Fruit fly (Drosophila melanogaster) whole organism, embryonic: ENCODE results near the gene Nt5b.
A peak's percentile ranks its signal among the peaks of the same experiment; 100 is the strongest.

Source experiments
- Aef1 ChIP-seq: fragments of 200-800 bp; sonication (Bioruptor generic); IDR thresholded peaks from 3 replicates; pipeline ENCODE4 v1.3.6; 2022; ENCODE audit warnings: missing biosample characterization, missing genetic modification characterization
- CG10274 ChIP-seq: fragments of 200-800 bp; sonication (Bioruptor generic); optimal IDR thresholded peaks from 3 replicates; lab custom pipeline; 2017; ENCODE audit warnings: missing biosample characterization, mild to moderate bottlenecking, missing genetic modification characterization
- CG10462 ChIP-seq: fragments of 200-800 bp; sonication (Bioruptor generic); optimal IDR thresholded peaks from 2 replicates; lab custom pipeline; 2016; ENCODE audit warnings: missing biosample characterization, missing genetic modification characterization
- CG11085 ChIP-seq: fragments of 200-800 bp; sonication (Bioruptor generic); IDR thresholded peaks from 2 replicates; pipeline ENCODE4 v1.3.6; 2022; ENCODE audit warnings: missing biosample characterization, missing genetic modification characterization
- CG11093 ChIP-seq: fragments of 200-800 bp; sonication (Bioruptor generic); IDR thresholded peaks from 3 replicates; pipeline ENCODE4 v1.3.6; 2022; ENCODE audit warnings: missing biosample characterization, missing genetic modification characterization
- CG11247 ChIP-seq: fragments of 200-800 bp; sonication (Bioruptor generic); IDR thresholded peaks from 2 replicates; pipeline ENCODE4 v1.3.6; 2022; ENCODE audit warnings: missing biosample characterization, missing genetic modification characterization
- CG12104 ChIP-seq: fragments of 200-800 bp; sonication (Bioruptor generic); optimal IDR thresholded peaks from 3 replicates; lab custom pipeline; 2016; ENCODE audit warnings: missing biosample characterization, missing genetic modification characterization
- CG13894 ChIP-seq: fragments of 200-800 bp; sonication (Bioruptor generic); optimal IDR thresholded peaks from 3 replicates; lab custom pipeline; 2018; ENCODE audit warnings: missing biosample characterization, mild to moderate bottlenecking, missing genetic modification characterization, moderate library complexity
- CG14667 ChIP-seq: fragments of 200-800 bp; sonication (Bioruptor generic); IDR thresholded peaks from 2 replicates; pipeline ENCODE4 v1.3.6; 2022; ENCODE audit warnings: missing biosample characterization, missing genetic modification characterization
- CG14710 ChIP-seq: fragments of 200-800 bp; sonication (Bioruptor generic); optimal IDR thresholded peaks from 3 replicates; lab custom pipeline; 2019; ENCODE audit warnings: missing biosample characterization, mild to moderate bottlenecking, missing genetic modification characterization, moderate library complexity
- CG15269 ChIP-seq: fragments of 200-800 bp; sonication (Bioruptor generic); optimal IDR thresholded peaks from 2 replicates; lab custom pipeline; 2018; ENCODE audit warnings: missing biosample characterization, mild to moderate bottlenecking, missing genetic modification characterization, moderate library complexity
- CG1603 ChIP-seq: fragments of 200-800 bp; sonication (Bioruptor generic); optimal IDR thresholded peaks from 2 replicates; lab custom pipeline; 2019; ENCODE audit warnings: missing biosample characterization, mild to moderate bottlenecking, missing genetic modification characterization, moderate library complexity
- CG17612 ChIP-seq: fragments of 200-800 bp; sonication (Bioruptor generic); IDR thresholded peaks from 2 replicates; pipeline ENCODE4 v1.3.6; 2022; ENCODE audit warnings: missing biosample characterization, missing genetic modification characterization
- CG1792 ChIP-seq: fragments of 200-800 bp; sonication (Bioruptor generic); optimal IDR thresholded peaks from 2 replicates; lab custom pipeline; 2016; ENCODE audit warnings: missing biosample characterization, missing genetic modification characterization
- CG2116 ChIP-seq: fragments of 200-800 bp; sonication (Bioruptor generic); optimal IDR thresholded peaks from 3 replicates; lab custom pipeline; 2018; ENCODE audit warnings: missing biosample characterization, mild to moderate bottlenecking, missing genetic modification characterization
- CG2199 ChIP-seq: fragments of 200-800 bp; sonication (Bioruptor generic); IDR thresholded peaks from 3 replicates; pipeline ENCODE4 v1.3.6; 2022; ENCODE audit warnings: missing biosample characterization, missing genetic modification characterization
- CG4424 ChIP-seq: fragments of 200-800 bp; sonication (Bioruptor generic); optimal IDR thresholded peaks from 3 replicates; lab custom pipeline; 2016; ENCODE audit warnings: missing biosample characterization, missing genetic modification characterization
- CG5953 ChIP-seq: fragments of 200-800 bp; sonication (Bioruptor generic); IDR thresholded peaks from 2 replicates; pipeline ENCODE4 v1.3.6; 2022; ENCODE audit warnings: missing biosample characterization, missing genetic modification characterization
- CG8924 ChIP-seq: fragments of 200-800 bp; optimal IDR thresholded peaks from 3 replicates; lab custom pipeline; 2019; ENCODE audit warnings: missing biosample characterization, mild to moderate bottlenecking, missing genetic modification characterization, moderate library complexity
- CG9727 ChIP-seq: fragments of 200-800 bp; sonication (Bioruptor generic); optimal IDR thresholded peaks from 3 replicates; lab custom pipeline; 2017; ENCODE audit warnings: missing biosample characterization, mild to moderate bottlenecking, missing genetic modification characterization
- Camta ChIP-seq: fragments of 200-800 bp; sonication (Bioruptor generic); optimal IDR thresholded peaks from 2 replicates; lab custom pipeline; 2016; ENCODE audit warnings: missing biosample characterization, missing genetic modification characterization
- CrebB ChIP-seq: fragments of 200-800 bp; sonication (Bioruptor generic); optimal IDR thresholded peaks from 3 replicates; lab custom pipeline; 2018; ENCODE audit warnings: missing biosample characterization, mild to moderate bottlenecking, missing genetic modification characterization
- Dfd ChIP-seq, 2 experiments: fragments of >200 bp; optimal IDR thresholded peaks; 2 replicates each; lab custom pipeline; 2017; ENCODE audit warnings: missing biosample characterization in 2 of 2, missing genetic modification characterization in 2 of 2
- Ets97D ChIP-seq: fragments of 200-800 bp; sonication (Bioruptor generic); optimal IDR thresholded peaks from 3 replicates; lab custom pipeline; 2016; ENCODE audit warnings: missing biosample characterization, missing genetic modification characterization
- HHEX ChIP-seq: fragments of 200-800 bp; sonication (Bioruptor generic); optimal IDR thresholded peaks from 3 replicates; lab custom pipeline; 2017; ENCODE audit warnings: missing biosample characterization, mild to moderate bottlenecking, missing genetic modification characterization, missing genetic modification reagents
- Hr78 ChIP-seq, 2 experiments: fragments of 200-800 bp in 1 of 2; fragments of >200 bp in 1 of 2; sonication (Bioruptor generic) in 1 of 2; optimal IDR thresholded peaks; 2 replicates each; lab custom pipeline; 2017 to 2019; ENCODE audit warnings: missing biosample characterization in 2 of 2, missing genetic modification characterization in 2 of 2, mild to moderate bottlenecking in 1 of 2, moderate library complexity in 1 of 2
- Lim3 ChIP-seq: fragments of 200-800 bp; sonication (Bioruptor generic); IDR thresholded peaks from 2 replicates; pipeline ENCODE4 v1.3.6; 2022; ENCODE audit warnings: missing biosample characterization, missing genetic modification characterization
- NC2α ChIP-seq: fragments of 200-800 bp; sonication (Bioruptor generic); optimal IDR thresholded peaks from 2 replicates; lab custom pipeline; 2016; ENCODE audit warnings: missing biosample characterization, missing genetic modification characterization
- Nf-YA ChIP-seq: fragments of 200-800 bp; sonication (Bioruptor generic); IDR thresholded peaks from 2 replicates; pipeline ENCODE4 v1.3.6; 2022; ENCODE audit warnings: missing biosample characterization, missing genetic modification characterization
- Rfx ChIP-seq: fragments of 200-800 bp; sonication (Bioruptor generic); IDR thresholded peaks from 2 replicates; pipeline ENCODE4 v1.3.6; 2022; ENCODE audit warnings: missing biosample characterization, missing genetic modification characterization
- Sox100B ChIP-seq: fragments of 200-800 bp; sonication (Bioruptor generic); optimal IDR thresholded peaks from 3 replicates; lab custom pipeline; 2018; ENCODE audit warnings: missing biosample characterization, mild to moderate bottlenecking, missing genetic modification characterization
- ash1 ChIP-seq: fragments of 200-800 bp; sonication (Bioruptor generic); optimal IDR thresholded peaks from 2 replicates; lab custom pipeline; 2018; ENCODE audit warnings: missing biosample characterization, mild to moderate bottlenecking, missing genetic modification characterization
- cad ChIP-seq: fragments of >200 bp; optimal IDR thresholded peaks from 2 replicates; lab custom pipeline; 2017; ENCODE audit warnings: missing biosample characterization, missing genetic modification characterization
- chif ChIP-seq, 2 experiments: fragments of 200-800 bp; sonication (Bioruptor generic); optimal IDR thresholded peaks; 3 replicates each; lab custom pipeline; 2016; ENCODE audit warnings: missing biosample characterization in 2 of 2, missing genetic modification characterization in 2 of 2
- ci ChIP-seq: fragments of 200-800 bp; sonication (Bioruptor generic); IDR thresholded peaks from 3 replicates; pipeline ENCODE4 v1.3.6; 2022; ENCODE audit warnings: missing biosample characterization, missing genetic modification characterization
- eve ChIP-seq, 2 experiments: fragments of >200 bp; optimal IDR thresholded peaks; 2 replicates each; lab custom pipeline; 2017; ENCODE audit warnings: missing biosample characterization in 2 of 2, missing genetic modification characterization in 2 of 2
- exex ChIP-seq: fragments of 200-800 bp; sonication (Bioruptor generic); optimal IDR thresholded peaks from 4 replicates; lab custom pipeline; 2018; ENCODE audit warnings: missing biosample characterization, mild to moderate bottlenecking, missing genetic modification characterization, moderate library complexity
- fu2 ChIP-seq: fragments of 200-800 bp; sonication (Bioruptor generic); optimal IDR thresholded peaks from 2 replicates; lab custom pipeline; 2016; ENCODE audit warnings: missing biosample characterization, missing genetic modification characterization
- ham ChIP-seq: fragments of 200-800 bp; sonication (Bioruptor generic); IDR thresholded peaks from 2 replicates; pipeline ENCODE4 v1.3.6; 2022; ENCODE audit warnings: missing biosample characterization, missing genetic modification characterization
- kni ChIP-seq: fragments of 200-800 bp; sonication (Bioruptor generic); optimal IDR thresholded peaks from 3 replicates; lab custom pipeline; 2017; ENCODE audit warnings: mild to moderate bottlenecking, missing biosample characterization, missing genetic modification reagents, missing genetic modification characterization
- mld ChIP-seq: fragments of 200-800 bp; sonication (Bioruptor generic); IDR thresholded peaks from 3 replicates; pipeline ENCODE4 v1.3.6; 2022; ENCODE audit warnings: missing biosample characterization, missing genetic modification characterization; ENCODE audit not compliant: partially characterized antibody
- nerfin-1 ChIP-seq: fragments of 200-800 bp; sonication (Bioruptor generic); optimal IDR thresholded peaks from 3 replicates; lab custom pipeline; 2019; ENCODE audit warnings: missing biosample characterization, mild to moderate bottlenecking, missing genetic modification characterization, moderate library complexity
- nerfin-2 ChIP-seq: fragments of 200-800 bp; sonication (Bioruptor generic); IDR thresholded peaks from 2 replicates; pipeline ENCODE4 v1.3.6; 2022; ENCODE audit warnings: missing biosample characterization, missing genetic modification characterization; ENCODE audit not compliant: partially characterized antibody
- oc ChIP-seq: fragments of 200-800 bp; sonication (Bioruptor generic); optimal IDR thresholded peaks from 2 replicates; lab custom pipeline; 2018; ENCODE audit warnings: missing biosample characterization, mild to moderate bottlenecking, missing genetic modification characterization, moderate library complexity
- pros ChIP-seq: fragments of 200-800 bp; sonication (Bioruptor generic); optimal IDR thresholded peaks from 3 replicates; lab custom pipeline; 2019; ENCODE audit warnings: missing biosample characterization, mild to moderate bottlenecking, missing genetic modification characterization, moderate library complexity
- sd ChIP-seq: fragments of 200-800 bp; sonication (Bioruptor generic); optimal IDR thresholded peaks from 3 replicates; lab custom pipeline; 2018; ENCODE audit warnings: missing biosample characterization, mild to moderate bottlenecking, missing genetic modification characterization, moderate library complexity
- slou ChIP-seq: fragments of 200-800 bp; sonication (Bioruptor generic); optimal IDR thresholded peaks from 3 replicates; lab custom pipeline; 2016; ENCODE audit warnings: missing biosample characterization, missing genetic modification characterization
- tio ChIP-seq: fragments of 200-800 bp; sonication (Bioruptor generic); optimal IDR thresholded peaks from 2 replicates; lab custom pipeline; 2017; ENCODE audit warnings: missing biosample characterization, missing genetic modification characterization, inconsistent platforms
- zfh2 ChIP-seq: fragments of 200-800 bp; sonication (Bioruptor generic); optimal IDR thresholded peaks from 2 replicates; lab custom pipeline; 2016; ENCODE audit warnings: missing biosample characterization, missing genetic modification characterization

Nt5b gene

DNA sequence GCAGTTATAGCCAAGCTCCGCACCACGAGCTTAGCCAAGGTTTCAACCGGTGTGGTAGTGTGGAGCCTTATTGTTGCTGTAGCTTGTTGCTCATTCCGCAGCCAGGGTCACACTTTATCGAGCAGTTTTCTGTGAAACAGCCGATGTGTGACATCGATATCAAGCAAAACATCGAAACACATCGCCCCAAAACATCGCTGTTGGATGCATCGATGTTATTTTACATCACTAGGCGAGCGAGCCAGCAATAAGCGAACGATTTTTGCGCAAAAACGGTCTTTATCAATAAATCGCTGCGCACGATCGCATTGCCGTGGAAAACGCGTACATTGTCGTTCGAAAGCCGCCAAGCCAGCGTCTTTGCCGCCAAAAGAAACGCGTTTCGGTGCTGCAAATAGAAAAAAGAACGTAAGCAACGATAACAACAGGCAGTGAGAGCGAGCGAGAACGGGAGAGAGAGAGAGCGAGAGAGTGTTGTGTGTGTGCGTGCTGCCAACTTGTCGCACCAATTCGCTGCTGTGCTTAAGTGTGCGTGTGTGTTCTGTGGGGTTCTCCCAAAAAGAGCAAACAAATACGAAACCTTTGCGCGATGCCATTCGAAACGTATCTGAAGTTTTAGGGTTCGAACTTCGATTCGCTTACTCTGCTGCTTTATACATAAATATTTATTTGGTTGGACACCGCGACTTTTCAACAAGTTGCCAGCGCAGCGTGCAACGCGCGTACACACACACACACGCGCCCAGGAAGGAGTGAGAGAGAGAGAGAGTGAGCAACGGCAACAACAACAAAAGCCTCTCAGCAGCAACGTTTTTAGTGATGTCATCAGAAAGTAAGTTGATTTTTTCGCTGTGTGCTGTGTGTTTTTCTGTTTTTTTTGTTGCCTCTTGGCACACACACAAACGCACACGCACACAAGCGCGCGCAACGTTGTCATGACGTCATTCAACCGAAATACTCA is 38.9 kb downstream of the Nt5b start (continued):
- TF ChIP-seq CG1792 (GFP tag; lab: Kevin White, UChicago) (peak; percentile 25), pros (GFP tag; lab: Kevin White, UChicago) (peak; percentile 14), CG17612 (no peak), CG5953 (GFP tag; lab: Robert Waterston, UW) (no peak), CG15269 (no peak), nerfin-2 (peak; percentile 96), Rfx (GFP tag; lab: Robert Waterston, UW) (peak; percentile 70), NC2α (GFP tag; lab: Kevin White, UChicago) (no peak), exex (tag; lab: Kevin White, UChicago) (no peak), ci (peak; percentile 50; the same call in 2 of the 3 replicates), zfh2 (peak; percentile 58), fu2 (GFP tag; lab: Kevin White, UChicago) (no peak), CG8924 (tag; lab: Kevin White, UChicago) (no peak), kni (GFP tag; lab: Kevin White, UChicago) (peak; percentile 49), Hr78 (GFP tag; optimal IDR thresholded peaks at IDR 0.05; lab: Kevin White, UChicago) (no peak), mld (GFP tag; lab: Robert Waterston, UW) (peak; percentile 95), oc (tag; lab: Kevin White, UChicago) (no peak), CG4424 (GFP tag; lab: Kevin White, UChicago) (no peak), CG11247 (GFP tag; lab: Robert Waterston, UW) (0 out of 2 replicates have a peak, but pooled peaks have one; percentile 14), CG13894 (tag; lab: Kevin White, UChicago) (peak; percentile 55), Nf-YA (GFP tag; lab: Robert Waterston, UW) (no peak), CG2199 (no peak), Dfd (GFP tag; optimal IDR thresholded peaks at IDR 0.05; lab: Kevin White, UChicago) (no peak), tio (no peak), CG11093 (GFP tag; lab: Robert Waterston, UW) (no peak), CG9727 (GFP tag; lab: Kevin White, UChicago) (no peak), Sox100B (no peak), nerfin-1 (tag; lab: Kevin White, UChicago) (peak; percentile 3), CG14710 (tag; lab: Kevin White, UChicago) (peak; percentile 83), sd (peak; percentile 19), chif (GFP tag; optimal IDR thresholded peaks at IDR 0.05; lab: Kevin White, UChicago) (peak in 1 of 2 experiments; percentile 28), CG10274 (no peak), CG10462 (no peak), eve (GFP tag; optimal IDR thresholded peaks at IDR 0.05; lab: Kevin White, UChicago) (no peak), CG2116 (GFP tag; lab: Kevin White, UChicago) (peak; percentile 92), Aef1 (GFP tag; lab: Robert Waterston, UW) (peak; percentile 87), CG12104 (no peak), slou (GFP tag; lab: Kevin White, UChicago) (no peak), Lim3 (GFP tag; lab: Robert Waterston, UW) (no peak), Ets97D (GFP tag; lab: Kevin White, UChicago) (peak; percentile 95), Camta (GFP tag; lab: Kevin White, UChicago) (no peak), CG1603 (tag; lab: Kevin White, UChicago) (peak; percentile 90), CrebB (peak; percentile 85), CG11085 (GFP tag; lab: Robert Waterston, UW) (0 out of 2 replicates have a peak, but pooled peaks have one; percentile 21), cad (GFP tag; lab: Kevin White, UChicago) (no peak), CG14667 (GFP tag; lab: Robert Waterston, UW) (no peak), ash1 (GFP tag; lab: Kevin White, UChicago) (no peak), ham (GFP tag; lab: Robert Waterston, UW) (no peak), HHEX (GFP tag; lab: Kevin White, UChicago) (no peak)
